Worm (Caenorhabditis elegans) whole organism, L4/young adult: ENCODE data around the gene T02B11.8.

Experiments used
- W03F9.2 ChIP-seq: fragments of 150-350 bp; optimal IDR thresholded peaks from 2 replicates; lab custom pipeline; 2014; ENCODE audit warnings: missing biosample characterization, missing genetic modification characterization
- dao-5 ChIP-seq: sonication (generic microtip); optimal IDR thresholded peaks from 2 replicates; lab custom pipeline; 2016; ENCODE audit warnings: missing genotype, missing genetic modification characterization, moderate library complexity, missing compliant biosample characterization
- him-1 ChIP-seq: sonication (generic microtip); optimal IDR thresholded peaks from 2 replicates; lab custom pipeline; 2016; ENCODE audit warnings: missing genotype, missing genetic modification reagents, missing genetic modification characterization, missing compliant biosample characterization

ce11 chrV:849042-849441, 29.4 kb downstream of the T02B11.8 start:
- TF ChIP-seq him-1 (no peak), W03F9.2 (tag; lab: Kevin White, UChicago) (no peak), dao-5 (tag; lab: Kevin White, UChicago) (no peak)
